Fruit fly (Drosophila melanogaster): ENCODE results near the gene sun.
A peak's percentile ranks its signal among the peaks of the same experiment; 100 is the strongest.

The sun gene

dm6 chrX:15860479-15860878, 11.4 kb upstream of the sun start (continued):
- peak; percentile 56 for TF ChIP-seq CG15336 (GFP tag; IDR thresholded peaks at IDR 0.05)
- TF ChIP-seq CG10631 (GFP tag; optimal IDR thresholded peaks at IDR 0.05) = no peak
- TF ChIP-seq CG3919 (GFP tag; optimal IDR thresholded peaks at IDR 0.05) = peak; percentile 42
- peak; percentile 36 for TF ChIP-seq CG8632 (GFP tag; optimal IDR thresholded peaks at IDR 0.05)
- peak; percentile 38 for TF ChIP-seq Eip78C (GFP tag)
- peak; percentile 40 for TF ChIP-seq dac (GFP tag; optimal IDR thresholded peaks at IDR 0.05)
- peak; percentile 70 to 82 for TF ChIP-seq ss (GFP tag; optimal IDR thresholded peaks at IDR 0.05)
- TF ChIP-seq fd59A (GFP tag; optimal IDR thresholded peaks at IDR 0.05) = peak; percentile 42
- peak; percentile 84 for TF ChIP-seq CG6163 (GFP tag; IDR thresholded peaks at IDR 0.05)
- TF ChIP-seq CG8119 (GFP tag; IDR thresholded peaks at IDR 0.05) = no peak
- peak; percentile 38 for TF ChIP-seq net (GFP tag; optimal IDR thresholded peaks at IDR 0.05)
- no peak for TF ChIP-seq fd85E (GFP tag; optimal IDR thresholded peaks at IDR 0.05)
- peak; percentile 74 for TF ChIP-seq CG6808 (GFP tag; optimal IDR thresholded peaks at IDR 0.05)
- no peak for TF ChIP-seq Smox (GFP tag; optimal IDR thresholded peaks at IDR 0.05)
- TF ChIP-seq CG8319 (GFP tag; optimal IDR thresholded peaks at IDR 0.05) = peak; percentile 10
- TF ChIP-seq pdm3 (GFP tag; optimal IDR thresholded peaks at IDR 0.05) = peak; percentile 26
- no peak for TF ChIP-seq cyc (GFP tag; optimal IDR thresholded peaks at IDR 0.05)
- peak; percentile 21 for TF ChIP-seq Met (GFP tag; optimal IDR thresholded peaks at IDR 0.05)
- TF ChIP-seq achi (GFP tag; optimal IDR thresholded peaks at IDR 0.05) = peak; percentile 36
- peak; percentile 86 for TF ChIP-seq Sox14 (GFP tag; optimal IDR thresholded peaks at IDR 0.05)
- peak; percentile 48 for TF ChIP-seq Eip93F (GFP tag; optimal IDR thresholded peaks at IDR 0.05)
- no peak for TF ChIP-seq Hr38 (GFP tag; optimal IDR thresholded peaks at IDR 0.05)
- peak in 1 of 2 experiments; percentile 45 for TF ChIP-seq salr (GFP tag; optimal IDR thresholded peaks at IDR 0.05)
- TF ChIP-seq CG3032 (tag; optimal IDR thresholded peaks at IDR 0.05) = peak; percentile 55
- TF ChIP-seq Gug (GFP tag; IDR thresholded peaks at IDR 0.05) = peak; percentile 43
- peak; percentile 29 for TF ChIP-seq Blimp-1 (GFP tag; optimal IDR thresholded peaks at IDR 0.05)
- peak; percentile 20 for TF ChIP-seq lz (GFP tag; optimal IDR thresholded peaks at IDR 0.05)
- TF ChIP-seq CG1621 (tag; optimal IDR thresholded peaks at IDR 0.05) = peak; percentile 65

- TF ChIP-seq CG6163 (GFP tag; IDR thresholded peaks at IDR 0.05) = peak; percentile 34; the same call in 1 of the 3 replicates
- TF ChIP-seq spab (GFP tag; optimal IDR thresholded peaks at IDR 0.05) = no peak
These were observed 10.8 kb upstream of the sun start, which contains the start of gene Gbeta13F for dm6 chrX:15859869-15860268. TSS of gene Gbeta13F (plus strand) at chrX:15860115.

- TF ChIP-seq Blimp-1 (GFP tag; optimal IDR thresholded peaks at IDR 0.05) (no peak), CG10631 (GFP tag; optimal IDR thresholded peaks at IDR 0.05) (no peak), CG6163 (GFP tag; IDR thresholded peaks at IDR 0.05) (no peak), CG31627 (GFP tag; optimal IDR thresholded peaks at IDR 0.05) (no peak), Ets21C (GFP tag; optimal IDR thresholded peaks at IDR 0.05) (no peak), eg (GFP tag; IDR thresholded peaks at IDR 0.05) (no peak)
These were observed 10.3 kb upstream of the sun start, which contains the start of gene AlkB for dm6 chrX:15859387-15859786. TSS of gene AlkB (minus strand) at chrX:15859487.

- TF ChIP-seq eg (GFP tag; IDR thresholded peaks at IDR 0.05) = no peak
- TF ChIP-seq Hr4 (GFP tag; optimal IDR thresholded peaks at IDR 0.05) = no peak
- TF ChIP-seq dsx (GFP tag; optimal IDR thresholded peaks at IDR 0.05; ENCODE audit: poor library complexity, severe bottlenecking) = peak; percentile 18
- TF ChIP-seq CG15336 (GFP tag; IDR thresholded peaks at IDR 0.05) = 0 out of 2 replicates have a peak, but pooled peaks have one; percentile 20
- TF ChIP-seq CG3032 (tag; optimal IDR thresholded peaks at IDR 0.05) = no peak
- TF ChIP-seq topi (GFP tag; optimal IDR thresholded peaks at IDR 0.05) = peak; percentile 7
- TF ChIP-seq CG9139 (GFP tag; optimal IDR thresholded peaks at IDR 0.05) = no peak
- TF ChIP-seq pdm3 (GFP tag; optimal IDR thresholded peaks at IDR 0.05) = no peak
- TF ChIP-seq Smox (GFP tag; optimal IDR thresholded peaks at IDR 0.05) = no peak
- TF ChIP-seq net (GFP tag; optimal IDR thresholded peaks at IDR 0.05) = no peak
- TF ChIP-seq CG11762 (GFP tag; optimal IDR thresholded peaks at IDR 0.05; ENCODE audit: insufficient read depth) = no peak
- no peak for TF ChIP-seq CG16779 (tag; optimal IDR thresholded peaks at IDR 0.05)
- TF ChIP-seq CG8319 (GFP tag; optimal IDR thresholded peaks at IDR 0.05) = no peak
- no peak for TF ChIP-seq CG7368 (GFP tag; optimal IDR thresholded peaks at IDR 0.05)
- no peak for TF ChIP-seq CG6854 (GFP tag; optimal IDR thresholded peaks at IDR 0.05)
- no peak for TF ChIP-seq CG34406 (GFP tag; optimal IDR thresholded peaks at IDR 0.05)
- TF ChIP-seq CG8632 (GFP tag; optimal IDR thresholded peaks at IDR 0.05) = no peak
- no peak for TF ChIP-seq Gug (GFP tag; IDR thresholded peaks at IDR 0.05)
- no peak for TF ChIP-seq Hr39 (GFP tag; optimal IDR thresholded peaks at IDR 0.05)
- TF ChIP-seq Sox102F (GFP tag; optimal IDR thresholded peaks at IDR 0.05) = no peak
- TF ChIP-seq spab (GFP tag; optimal IDR thresholded peaks at IDR 0.05) = no peak
- no peak for TF ChIP-seq CG4318 (GFP tag; optimal IDR thresholded peaks at IDR 0.05)
- no peak for TF ChIP-seq Met (GFP tag; optimal IDR thresholded peaks at IDR 0.05)
- TF ChIP-seq lz (GFP tag; optimal IDR thresholded peaks at IDR 0.05) = peak; percentile 1
These were observed 8.7 kb upstream of the sun start, which contains the start of the genes CG46440 and Myb for dm6 chrX:15857601-15858284. TSS of gene CG46440 (minus strand) at chrX:15857823. TSS of gene Myb (minus strand) at chrX:15857823.

All from whole organism, prepupa.